Fruit fly (Drosophila melanogaster) whole organism: Measurements from ENCODE around the gene ND-18.

Experiments used
- Dll ChIP-seq: fragments of >200 bp; optimal IDR thresholded peaks from 2 replicates; lab custom pipeline; 2017
- EcR ChIP-seq, 2 experiments: fragments of >200 bp; optimal IDR thresholded peaks; 2 replicates each; lab custom pipeline; 2017; ENCODE audit warnings: missing biosample characterization in 2 of 2, missing genetic modification characterization in 2 of 2, missing genetic modification reagents in 2 of 2
- pan ChIP-seq: fragments of >200 bp; optimal IDR thresholded peaks from 2 replicates; lab custom pipeline; 2017
- psq ChIP-seq: fragments of >200 bp; optimal IDR thresholded peaks from 2 replicates; lab custom pipeline; 2017
- usp ChIP-seq: fragments of >200 bp; optimal IDR thresholded peaks from 2 replicates; lab custom pipeline; 2017; ENCODE audit warnings: missing biosample characterization, missing genetic modification characterization, mixed read lengths

DNA sequence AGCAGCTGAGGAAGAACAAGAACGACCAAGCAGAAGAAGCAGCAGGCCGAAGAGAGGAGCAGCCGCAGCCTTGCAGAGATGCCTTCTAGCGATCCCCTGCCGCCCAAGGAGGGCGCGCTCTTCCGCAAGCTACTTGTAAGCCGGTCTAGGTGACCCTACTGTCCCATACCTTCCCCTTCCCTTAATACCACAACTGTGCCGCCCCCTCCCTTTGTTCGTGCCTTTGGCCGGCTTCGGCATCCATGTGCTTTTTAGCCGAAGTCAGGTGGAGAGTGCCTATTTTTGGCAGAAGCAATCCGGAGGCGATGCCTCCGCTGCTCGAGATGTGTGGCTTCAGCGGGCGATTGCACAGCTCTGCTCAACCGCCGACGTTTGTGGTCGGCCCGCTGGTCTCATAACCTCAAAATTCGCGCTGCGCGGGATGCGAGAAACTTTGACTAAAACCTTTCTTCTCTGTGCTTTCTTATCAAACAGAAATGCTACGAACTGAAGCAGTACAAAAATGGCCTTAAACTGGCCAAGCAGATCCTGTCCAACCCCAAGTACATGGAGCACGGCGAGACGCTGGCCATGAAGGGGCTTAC lies 11.6 kb upstream of the ND-18 start:
- TF ChIP-seq psq (lab: Kevin White, UChicago) (no peak), Dll (lab: Kevin White, UChicago) (no peak), pan (lab: Kevin White, UChicago) (no peak), usp (GFP tag; lab: Kevin White, UChicago) (no peak), EcR (GFP tag; optimal IDR thresholded peaks at IDR 0.05; lab: Kevin White, UChicago) (no peak)
